Fruit fly (Drosophila melanogaster) Kc167 (cell line): ENCODE results near the gene CG31689.

Source experiments
- Myc ChIP-seq: fragments of >200 bp; optimal IDR thresholded peaks from 2 replicates; lab custom pipeline; 2017; ENCODE audit warnings: missing external identifiers
- Sin3A ChIP-seq: fragments of >200 bp; optimal IDR thresholded peaks from 2 replicates; lab custom pipeline; 2018; ENCODE audit warnings: missing external identifiers
- h ChIP-seq: fragments of >200 bp; optimal IDR thresholded peaks from 3 replicates; lab custom pipeline; 2018; ENCODE audit warnings: missing external identifiers
- insv ChIP-seq: fragments of >200 bp; optimal IDR thresholded peaks from 3 replicates; lab custom pipeline; 2018; ENCODE audit warnings: missing external identifiers
- psq ChIP-seq: fragments of >200 bp; optimal IDR thresholded peaks from 2 replicates; lab custom pipeline; 2017; ENCODE audit warnings: missing external identifiers
- ttk ChIP-seq: sonication (Bioruptor generic); optimal IDR thresholded peaks from 2 replicates; lab custom pipeline; 2017; ENCODE audit warnings: missing external identifiers

The CG31689 gene

DNA sequence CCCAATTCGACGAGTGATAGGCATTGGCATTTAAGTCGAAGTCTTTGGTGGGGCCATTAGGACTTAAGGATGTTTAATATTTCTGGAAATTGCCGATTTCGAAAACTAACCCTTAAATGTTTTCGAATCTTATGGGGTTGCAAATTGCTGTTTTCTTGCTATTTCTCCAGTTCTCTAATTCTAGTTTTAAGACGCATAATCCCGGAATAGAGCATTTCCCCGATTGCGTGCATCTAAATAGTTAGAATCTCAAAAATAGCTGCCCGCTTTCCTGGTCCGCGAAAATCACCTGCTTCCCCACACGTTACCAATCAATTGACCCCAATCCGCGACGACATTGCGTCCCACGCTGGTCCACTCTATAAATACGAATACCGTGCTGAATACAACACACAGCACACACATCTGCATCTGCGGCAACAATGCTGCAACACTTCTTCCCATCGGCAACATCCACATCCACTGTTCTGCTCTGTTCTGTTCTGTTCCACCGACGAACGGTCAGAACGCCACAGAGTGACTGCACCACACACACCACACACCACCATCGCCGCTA, 26.5 kb downstream of the CG31689 start, which contains the start of gene Bacc:
TSS of gene Bacc (plus strand) at position 542 of the 556 bp plus-strand sequence.
- TF ChIP-seq ttk (lab: Kevin White, UChicago) = no peak
- TF ChIP-seq Myc (lab: Kevin White, UChicago) = no peak
- no peak for TF ChIP-seq psq (lab: Kevin White, UChicago)

DNA sequence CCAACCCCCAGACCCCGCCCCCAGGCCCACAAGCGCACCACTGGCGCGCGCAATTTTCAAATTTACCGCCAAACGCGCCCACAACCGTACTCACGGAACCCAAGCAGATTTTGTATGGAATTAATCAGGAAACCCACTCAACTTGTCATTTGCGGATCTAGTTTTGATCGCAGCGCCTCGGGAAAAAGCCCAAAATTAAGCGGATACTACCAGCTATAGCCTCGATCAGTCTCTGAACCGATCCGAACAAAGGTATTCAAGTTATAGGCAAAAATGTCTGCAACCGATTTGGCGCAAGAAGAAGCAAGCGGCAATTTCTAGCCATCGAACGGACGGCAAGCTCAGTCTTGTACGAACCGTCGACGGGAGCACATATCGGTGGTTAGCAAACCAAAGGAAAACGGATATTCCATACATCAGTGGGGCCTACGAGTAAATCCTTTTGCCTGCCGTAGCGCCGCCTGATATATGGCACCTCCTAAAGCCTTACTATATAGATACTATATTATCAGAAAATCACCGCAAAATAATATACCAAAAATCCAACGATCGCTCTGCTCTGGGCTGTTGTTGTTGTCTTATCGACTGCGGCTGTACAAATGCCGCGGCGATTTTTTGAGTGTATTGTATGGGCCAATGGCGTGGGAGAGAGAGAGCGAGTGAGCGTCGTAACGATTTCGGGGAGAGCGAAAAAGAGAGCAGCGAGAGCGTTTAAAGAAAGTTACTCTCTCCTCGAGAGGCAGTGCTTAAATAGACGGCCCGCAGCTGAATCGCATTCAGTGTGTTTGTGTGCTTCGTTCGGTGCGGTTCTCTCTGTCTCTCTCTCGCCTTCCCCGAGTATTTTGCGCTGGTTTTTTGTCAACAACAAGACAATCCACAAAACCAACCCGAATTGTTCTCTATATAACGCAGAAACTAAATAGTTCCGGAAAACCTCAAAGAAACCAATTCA, 27.3 kb downstream of the CG31689 start, which contains the start of gene Pgk:
TSS of gene Pgk (minus strand) at position 609 of the 952 bp plus-strand sequence.
- TF ChIP-seq h (lab: Kevin White, UChicago) = no peak
- TF ChIP-seq psq (lab: Kevin White, UChicago) = no peak
- no peak for TF ChIP-seq Myc (lab: Kevin White, UChicago)
- no peak for TF ChIP-seq ttk (lab: Kevin White, UChicago)

DNA sequence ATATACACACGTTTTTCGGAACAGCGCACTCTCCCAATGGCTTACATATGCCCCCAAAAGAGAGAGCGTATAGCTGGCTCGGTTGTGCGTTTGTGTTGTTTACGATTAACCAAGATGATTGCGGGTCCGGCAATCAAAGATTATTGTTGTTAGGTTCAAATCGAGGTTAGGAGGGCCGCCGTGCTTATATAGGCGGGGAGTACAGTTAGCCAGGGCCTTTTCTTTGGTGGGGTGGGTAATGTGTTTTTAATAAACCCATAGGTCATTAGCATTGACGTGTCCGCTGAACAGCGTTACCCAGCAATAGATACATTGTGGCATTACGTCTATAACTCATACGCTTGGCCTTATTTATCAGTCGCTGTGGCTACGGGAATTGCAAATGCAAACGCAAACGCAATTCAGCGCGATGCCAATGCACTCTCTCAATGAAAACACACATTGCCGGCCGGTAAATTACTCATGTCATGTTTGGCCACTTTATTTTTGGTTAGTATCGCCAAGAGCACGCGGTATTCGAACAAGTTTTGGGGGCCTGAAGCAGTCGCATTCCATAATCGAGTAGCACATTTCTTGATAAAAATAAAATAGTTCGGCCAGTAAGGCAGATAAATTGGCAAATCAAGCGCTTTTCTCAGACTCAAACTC, 28.4 kb downstream of the CG31689 start:
- no peak for TF ChIP-seq psq (lab: Kevin White, UChicago)

DNA sequence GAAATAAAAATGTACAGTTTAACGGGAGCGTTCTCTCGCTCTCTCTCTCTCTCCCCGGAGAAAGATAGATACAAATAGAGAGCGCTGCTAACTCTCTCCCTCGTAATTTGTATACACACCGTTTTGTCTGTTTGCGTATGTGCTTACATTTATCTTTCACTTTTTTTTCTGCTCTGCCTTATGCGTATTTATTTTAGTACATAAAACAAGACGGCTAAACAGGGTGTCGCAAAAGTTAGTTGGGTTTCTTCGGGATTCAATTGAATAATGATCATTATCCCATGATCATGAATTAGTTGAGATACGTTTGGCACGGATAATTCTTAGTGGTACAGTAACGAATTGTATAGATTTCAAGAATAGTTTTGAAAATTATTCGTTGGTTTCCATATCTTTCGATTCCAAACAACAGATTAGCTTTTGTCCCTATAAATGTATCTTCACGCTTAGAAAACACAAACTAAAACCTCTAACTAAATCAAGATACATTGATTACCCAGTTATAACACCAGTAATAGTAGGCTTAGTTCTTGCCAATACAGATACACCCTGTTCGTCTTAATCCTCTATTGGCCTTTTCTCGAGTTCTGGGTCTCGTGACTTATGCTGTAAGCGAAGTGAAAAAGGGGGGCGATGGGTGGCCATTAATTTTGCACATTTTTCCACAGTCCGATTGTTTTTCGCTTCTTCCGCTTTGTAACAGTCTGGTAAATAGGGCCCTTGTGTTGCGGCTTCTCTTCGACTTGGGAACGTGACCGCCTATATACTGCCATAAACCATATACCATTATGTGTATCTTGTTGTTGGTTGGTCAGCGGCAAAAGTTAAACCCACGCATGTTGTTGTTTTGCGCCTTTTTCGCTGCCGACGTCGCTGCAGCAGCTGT, 29.2 kb downstream of the CG31689 start:
- TF ChIP-seq Sin3A (no peak), psq (lab: Kevin White, UChicago) (no peak), insv (lab: Kevin White, UChicago) (no peak), ttk (lab: Kevin White, UChicago) (no peak)

DNA sequence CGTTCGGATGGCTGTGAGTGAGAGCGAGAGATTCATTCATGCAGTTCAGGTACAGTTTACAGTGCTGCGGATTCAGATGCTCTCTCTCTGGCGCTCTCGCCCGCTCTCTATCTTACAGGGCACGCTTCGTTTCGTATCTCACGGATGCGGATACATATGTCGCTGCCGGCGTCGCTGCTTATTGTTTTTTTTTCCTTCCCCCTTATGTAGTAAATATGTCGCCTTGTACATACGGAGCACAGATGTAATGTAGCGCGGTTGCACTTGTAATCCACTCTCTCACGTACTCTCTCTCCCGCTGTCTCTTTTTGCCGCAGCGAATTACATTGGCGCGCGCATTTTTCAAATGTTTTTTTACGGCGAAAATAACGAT, 29.8 kb downstream of the CG31689 start:
- no peak for TF ChIP-seq Sin3A
- peak; percentile 89 for TF ChIP-seq insv (lab: Kevin White, UChicago)
- TF ChIP-seq ttk (lab: Kevin White, UChicago) = no peak
- TF ChIP-seq Myc (lab: Kevin White, UChicago) = no peak
- TF ChIP-seq h (lab: Kevin White, UChicago) = peak; percentile 76
- no peak for TF ChIP-seq psq (lab: Kevin White, UChicago)

DNA sequence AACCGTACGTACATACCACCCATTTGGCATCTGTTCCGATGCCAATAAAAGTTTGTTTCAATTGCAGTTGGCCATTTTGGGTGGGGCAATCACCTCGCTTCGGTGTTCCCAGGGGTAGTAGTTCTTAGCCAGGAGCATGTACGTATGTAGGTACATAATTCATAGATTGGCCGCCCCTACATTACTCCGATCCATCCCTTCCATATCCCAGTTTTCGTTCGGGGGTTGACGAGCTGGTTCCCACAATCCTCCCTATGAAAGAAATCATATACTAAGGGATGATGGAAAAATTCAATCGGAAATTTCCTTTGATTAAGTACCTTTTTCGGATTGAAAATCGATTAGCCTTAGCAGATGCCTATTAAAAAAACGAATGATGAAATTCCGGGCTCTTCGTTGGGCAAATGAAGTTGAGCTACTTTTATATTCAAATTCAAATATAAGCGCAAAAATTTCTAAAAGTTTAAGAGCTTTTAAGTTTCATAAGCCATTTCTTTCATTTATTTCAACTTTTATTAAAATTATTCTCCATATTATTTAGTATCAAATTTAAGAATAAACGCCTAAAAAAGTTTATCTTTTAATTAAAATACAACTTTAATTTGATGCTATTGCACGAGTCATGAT, 32.6 kb downstream of the CG31689 start:
- no peak for TF ChIP-seq h (lab: Kevin White, UChicago)
- TF ChIP-seq Myc (lab: Kevin White, UChicago) = no peak
- no peak for TF ChIP-seq ttk (lab: Kevin White, UChicago)
- no peak for TF ChIP-seq insv (lab: Kevin White, UChicago)
- no peak for TF ChIP-seq psq (lab: Kevin White, UChicago)
- no peak for TF ChIP-seq Sin3A

DNA sequence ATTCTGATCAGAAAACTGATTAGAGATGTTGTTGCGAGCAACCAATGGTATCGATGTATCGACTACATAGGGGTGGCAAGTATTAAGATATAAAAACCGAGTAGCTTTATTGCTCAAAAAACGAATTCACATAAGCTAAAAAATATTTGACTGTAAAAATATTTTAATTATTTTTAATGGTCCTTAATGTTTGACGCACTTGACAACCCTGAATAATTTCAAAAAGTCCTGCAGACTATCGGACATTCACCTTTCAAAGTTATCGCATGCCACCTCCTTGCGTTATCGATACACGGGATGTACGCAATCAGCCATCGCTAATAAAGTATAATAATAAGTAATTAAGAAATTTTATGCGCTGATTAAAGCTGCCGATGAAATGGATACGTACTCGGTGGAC, 34.2 kb downstream of the CG31689 start, which contains the start of the genes HemK2, Snapin and Tnpo-SR:
TSS of gene HemK2 (minus strand) at position 24 of the 400 bp plus-strand sequence.
TSS of gene Snapin (minus strand) at position 24 of the 400 bp plus-strand sequence.
TSS of gene Tnpo-SR (plus strand) at position 271 of the 400 bp plus-strand sequence.
- TF ChIP-seq Myc (lab: Kevin White, UChicago) (no peak), insv (lab: Kevin White, UChicago) (no peak), h (lab: Kevin White, UChicago) (no peak), psq (lab: Kevin White, UChicago) (no peak), Sin3A (no peak), ttk (lab: Kevin White, UChicago) (no peak)

DNA sequence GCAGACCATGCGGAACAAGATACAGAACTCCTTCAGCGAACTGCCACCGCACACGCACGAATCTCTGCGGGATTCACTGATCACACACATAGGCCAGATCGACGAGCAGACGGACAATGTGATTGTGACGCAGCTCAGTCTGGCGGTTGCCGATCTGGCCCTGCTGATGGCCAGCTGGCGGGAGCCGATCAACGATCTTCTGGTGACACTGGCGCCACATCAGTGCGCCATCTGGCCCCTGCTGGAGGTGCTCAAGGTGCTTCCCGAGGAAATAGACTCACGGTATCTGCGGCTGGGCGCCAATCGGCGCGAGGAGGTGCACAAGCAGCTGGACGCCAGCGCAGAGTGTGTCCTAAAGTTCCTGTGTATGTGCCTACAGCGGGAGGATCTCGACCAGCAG, 34.8 kb downstream of the CG31689 start:
- TF ChIP-seq h (lab: Kevin White, UChicago) (no peak), Myc (lab: Kevin White, UChicago) (no peak), ttk (lab: Kevin White, UChicago) (no peak), insv (lab: Kevin White, UChicago) (no peak), Sin3A (no peak), psq (lab: Kevin White, UChicago) (no peak)

DNA sequence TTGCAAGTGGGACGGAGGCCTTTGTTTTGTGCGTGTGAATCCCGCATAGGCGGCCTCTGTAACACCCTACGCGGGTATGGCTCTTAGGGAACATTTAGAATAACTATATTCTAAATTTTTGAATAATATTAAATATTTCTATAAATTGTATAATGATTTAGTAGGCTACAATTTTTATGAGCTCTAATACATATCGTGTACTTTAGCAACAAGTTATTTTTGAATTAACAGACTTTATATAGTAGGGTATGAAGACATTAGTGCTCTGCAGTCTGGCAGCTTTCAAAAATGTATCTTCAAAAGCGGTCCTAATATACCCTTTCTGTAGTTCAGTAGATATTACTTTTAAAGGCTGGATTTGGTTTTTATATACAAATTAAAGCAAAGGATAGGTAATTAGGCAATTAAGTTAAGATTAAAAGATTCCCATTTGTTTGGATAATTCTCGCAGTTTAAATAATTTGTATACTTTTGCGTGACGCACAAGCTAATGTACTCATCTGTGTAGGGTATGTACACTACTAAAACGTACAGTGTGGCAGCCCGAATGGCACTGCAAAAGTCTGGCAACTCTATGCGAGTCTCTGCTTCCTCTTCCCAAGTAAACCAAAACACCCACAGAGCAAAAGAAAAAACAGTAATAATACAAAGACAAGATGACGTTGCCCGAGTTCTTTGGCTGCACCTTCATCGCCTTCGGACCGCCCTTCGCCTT, 40.3 kb downstream of the CG31689 start, which contains the start of the genes Snx21 and aph-1:
TSS of gene Snx21 (minus strand) at position 7 of the 715 bp plus-strand sequence.
TSS of gene aph-1 (plus strand) at position 575 of the 715 bp plus-strand sequence.
- TF ChIP-seq psq (lab: Kevin White, UChicago) (no peak), ttk (lab: Kevin White, UChicago) (no peak), Sin3A (no peak), h (lab: Kevin White, UChicago) (no peak), insv (lab: Kevin White, UChicago) (no peak), Myc (lab: Kevin White, UChicago) (no peak)

DNA sequence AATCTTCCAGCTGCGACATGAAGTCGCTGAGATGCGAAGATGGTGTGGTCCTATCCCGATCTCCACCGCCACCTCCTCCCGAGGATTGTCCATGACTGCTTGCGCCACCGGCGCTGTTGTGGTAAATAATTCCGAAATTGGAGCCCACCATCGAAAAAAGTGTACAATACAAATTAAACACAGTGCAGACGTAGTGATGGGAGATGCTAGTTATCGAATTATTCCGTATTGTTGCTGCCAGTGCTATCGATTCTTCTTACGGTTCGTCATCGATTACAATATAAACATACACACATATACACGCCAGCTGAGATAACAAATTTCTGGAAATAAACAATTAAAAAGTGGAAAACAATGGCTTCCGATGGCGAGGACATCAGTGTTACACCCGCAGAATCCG, 42.2 kb downstream of the CG31689 start, which contains the start of the genes Taf10b and Taf10:
TSS of gene Taf10b (minus strand) at position 219 of the 400 bp plus-strand sequence.
TSS of gene Taf10 (plus strand) at position 264 of the 400 bp plus-strand sequence.
- TF ChIP-seq Sin3A (no peak), Myc (lab: Kevin White, UChicago) (no peak), psq (lab: Kevin White, UChicago) (no peak), insv (lab: Kevin White, UChicago) (no peak), ttk (lab: Kevin White, UChicago) (no peak), h (lab: Kevin White, UChicago) (no peak)
